Worm (Caenorhabditis elegans) whole organism, dauer: Measurements from ENCODE around the gene pgp-10.

Experiments used
- unc-62 ChIP-seq: sonication (generic microtip); optimal IDR thresholded peaks from 2 replicates; lab custom pipeline; 2017; ENCODE audit warnings: missing biosample characterization, missing genetic modification reagents, missing genetic modification characterization

The pgp-10 gene

ce11 chrX:7153460-7153859, 5.4 kb upstream of the pgp-10 start:
- TF ChIP-seq unc-62 (GFP tag; lab: Kevin White, UChicago), result no peak

- TF ChIP-seq unc-62 (GFP tag; lab: Kevin White, UChicago), result no peak
These were observed 3.0 kb upstream of the pgp-10 start, which contains the start of gene C54D1.7 for ce11 chrX:7155879-7156278. Gene C54D1.7 (minus strand): TSS chrX:7156035.

ce11 chrX:7157483-7157882, 1.4 kb upstream of the pgp-10 start:
- TF ChIP-seq unc-62 (GFP tag; lab: Kevin White, UChicago), result no peak

ce11 chrX:7162764-7163163, 3.9 kb downstream of the pgp-10 start:
- TF ChIP-seq unc-62 (GFP tag; lab: Kevin White, UChicago), result no peak

ce11 chrX:7170575-7171297, 11.9 kb downstream of the pgp-10 start, which contains the start of gene bar-1:
Gene bar-1 (minus strand): TSS chrX:7170625.
- TF ChIP-seq unc-62 (GFP tag; lab: Kevin White, UChicago), result no peak

- no peak for TF ChIP-seq unc-62 (GFP tag; lab: Kevin White, UChicago)
These were observed 16.6 kb downstream of the pgp-10 start for ce11 chrX:7175389-7175788.

ce11 chrX:7176817-7177216, 18.0 kb downstream of the pgp-10 start:
- no peak for TF ChIP-seq unc-62 (GFP tag; lab: Kevin White, UChicago)

- TF ChIP-seq unc-62 (GFP tag; lab: Kevin White, UChicago), result no peak
These were observed 18.5 kb downstream of the pgp-10 start, which contains the start of gene F43E12.1 for ce11 chrX:7177341-7177740. Gene F43E12.1 (plus strand): TSS chrX:7177641.

- TF ChIP-seq unc-62 (GFP tag; lab: Kevin White, UChicago), result no peak
These were observed 22.8 kb downstream of the pgp-10 start for ce11 chrX:7181627-7182026.

- TF ChIP-seq unc-62 (GFP tag; lab: Kevin White, UChicago), result no peak
These were observed 28.8 kb downstream of the pgp-10 start, which contains the start of gene C55B6.4 for ce11 chrX:7187602-7188001. Gene C55B6.4 (minus strand): TSS chrX:7187702.

- TF ChIP-seq unc-62 (GFP tag; lab: Kevin White, UChicago), result no peak
These were observed 33.0 kb downstream of the pgp-10 start, which contains the start of gene C55B6.7 for ce11 chrX:7191882-7192281. Gene C55B6.7 (minus strand): TSS chrX:7191982.

- TF ChIP-seq unc-62 (GFP tag; lab: Kevin White, UChicago), result no peak
These were observed 35.2 kb downstream of the pgp-10 start, which contains the start of gene dnj-7 for ce11 chrX:7193894-7194614. Gene dnj-7 (plus strand): TSS chrX:7194564.

ce11 chrX:7199831-7200414, 41.1 kb downstream of the pgp-10 start, which contains the start of gene C55B6.1:
Gene C55B6.1 (plus strand): TSS chrX:7200364.
- no peak for TF ChIP-seq unc-62 (GFP tag; lab: Kevin White, UChicago)

ce11 chrX:7200475-7200874, 41.6 kb downstream of the pgp-10 start:
- TF ChIP-seq unc-62 (GFP tag; lab: Kevin White, UChicago), result no peak

- no peak for TF ChIP-seq unc-62 (GFP tag; lab: Kevin White, UChicago)
These were observed 45.3 kb downstream of the pgp-10 start for ce11 chrX:7204175-7204574.

- TF ChIP-seq unc-62 (GFP tag; lab: Kevin White, UChicago), result no peak
These were observed 46.4 kb downstream of the pgp-10 start, which contains the start of gene C55B6.5 for ce11 chrX:7205195-7205594. Gene C55B6.5 (minus strand): TSS chrX:7205295.
